Fruit fly (Drosophila melanogaster): Measurements from ENCODE around the gene CG31815.

DNA sequence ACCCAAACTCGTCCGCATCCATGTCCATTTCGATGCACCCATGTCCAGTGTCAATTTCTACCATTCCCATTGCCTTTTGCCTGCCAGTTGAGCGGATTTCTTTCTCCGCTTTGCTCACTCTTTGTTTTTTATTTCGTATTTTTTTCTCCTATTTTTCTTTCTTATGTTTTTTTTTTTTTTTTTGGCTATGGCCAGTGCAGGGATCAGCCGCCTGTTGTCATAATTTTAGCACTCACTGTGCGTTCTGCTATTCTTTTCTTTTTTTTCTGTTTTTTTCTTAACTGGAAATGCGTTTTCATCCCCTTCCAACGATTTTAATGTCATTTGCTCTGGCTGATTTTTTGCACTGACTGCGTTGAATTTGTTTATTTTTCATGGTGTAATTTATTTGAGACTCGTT, 43.2 kb upstream of the CG31815 start:
- no peak for TF ChIP-seq Ets21C (GFP tag; optimal IDR thresholded peaks at IDR 0.05)
- no peak for TF ChIP-seq Blimp-1 (GFP tag; optimal IDR thresholded peaks at IDR 0.05)
- TF ChIP-seq Hr39 (GFP tag; optimal IDR thresholded peaks at IDR 0.05): no peak
- TF ChIP-seq CG10669 (GFP tag; optimal IDR thresholded peaks at IDR 0.05): no peak
- no peak for TF ChIP-seq CG6792 (GFP tag; optimal IDR thresholded peaks at IDR 0.05)
- no peak for TF ChIP-seq eg (GFP tag; IDR thresholded peaks at IDR 0.05)
- TF ChIP-seq CG10631 (GFP tag; optimal IDR thresholded peaks at IDR 0.05): no peak
